Fruit fly (Drosophila melanogaster) whole organism, embryonic: ENCODE results near the gene CG11898.
A peak's percentile ranks its signal among the peaks of the same experiment; 100 is the strongest.

Experiments
- Atf-2 ChIP-seq: fragments of 200-800 bp; sonication (Bioruptor generic); optimal IDR thresholded peaks from 2 replicates; lab custom pipeline; 2016; ENCODE audit warnings: missing biosample characterization, missing genetic modification characterization
- CG10321 ChIP-seq: fragments of 200-800 bp; sonication (Bioruptor generic); IDR thresholded peaks from 2 replicates; pipeline ENCODE4 v1.3.6; 2022; ENCODE audit warnings: missing biosample characterization, missing genetic modification characterization
- CG11093 ChIP-seq: fragments of 200-800 bp; sonication (Bioruptor generic); IDR thresholded peaks from 3 replicates; pipeline ENCODE4 v1.3.6; 2022; ENCODE audit warnings: missing biosample characterization, missing genetic modification characterization
- CG13123 ChIP-seq: fragments of 200-800 bp; sonication (Bioruptor generic); optimal IDR thresholded peaks from 2 replicates; lab custom pipeline; 2016; ENCODE audit warnings: missing biosample characterization, missing genetic modification characterization
- CG13894 ChIP-seq: fragments of 200-800 bp; sonication (Bioruptor generic); optimal IDR thresholded peaks from 3 replicates; lab custom pipeline; 2018; ENCODE audit warnings: missing biosample characterization, mild to moderate bottlenecking, missing genetic modification characterization, moderate library complexity
- CG17568 ChIP-seq: fragments of 200-800 bp; sonication (Bioruptor generic); optimal IDR thresholded peaks from 2 replicates; lab custom pipeline; 2018; ENCODE audit warnings: missing biosample characterization, mild to moderate bottlenecking, missing genetic modification characterization, moderate library complexity
- CG1832 ChIP-seq: fragments of 200-800 bp; sonication (Bioruptor generic); optimal IDR thresholded peaks from 2 replicates; lab custom pipeline; 2017; ENCODE audit warnings: missing biosample characterization, mild to moderate bottlenecking, missing genetic modification characterization, inconsistent platforms
- CG18764 ChIP-seq: fragments of 200-800 bp; sonication (Bioruptor generic); optimal IDR thresholded peaks from 3 replicates; lab custom pipeline; 2016; ENCODE audit warnings: missing biosample characterization, missing genetic modification characterization
- CG34376 ChIP-seq: fragments of 200-800 bp; sonication (Bioruptor generic); optimal IDR thresholded peaks from 2 replicates; lab custom pipeline; 2018; ENCODE audit warnings: missing biosample characterization, mild to moderate bottlenecking, missing genetic modification characterization
- CG43689 ChIP-seq: fragments of 200-800 bp; sonication (Bioruptor generic); IDR thresholded peaks from 2 replicates; pipeline ENCODE4 v1.3.6; 2022; ENCODE audit warnings: missing biosample characterization, missing genetic modification characterization
- CG6175 ChIP-seq: fragments of 200-800 bp; sonication (Bioruptor generic); IDR thresholded peaks from 3 replicates; pipeline ENCODE4 v1.3.6; 2022; ENCODE audit warnings: missing biosample characterization, missing genetic modification characterization
- CG6254 ChIP-seq: fragments of 200-800 bp; sonication (Bioruptor generic); optimal IDR thresholded peaks from 3 replicates; lab custom pipeline; 2017; ENCODE audit warnings: mild to moderate bottlenecking, missing biosample characterization, missing genetic modification reagents, missing genetic modification characterization
- CG7745 ChIP-seq: fragments of 200-800 bp; sonication (Bioruptor generic); optimal IDR thresholded peaks from 2 replicates; lab custom pipeline; 2018; ENCODE audit warnings: missing biosample characterization, mild to moderate bottlenecking, missing genetic modification characterization, moderate library complexity
- Dad ChIP-seq: fragments of 200-800 bp; sonication (Bioruptor generic); optimal IDR thresholded peaks from 3 replicates; lab custom pipeline; 2016; ENCODE audit warnings: missing biosample characterization, missing genetic modification characterization
- E2f1 ChIP-seq: fragments of 200-800 bp; sonication (Bioruptor generic); IDR thresholded peaks from 2 replicates; pipeline ENCODE4 v1.3.6; 2022; ENCODE audit warnings: missing biosample characterization, missing genetic modification characterization
- E2f2 ChIP-seq: fragments of 200-800 bp; sonication (Bioruptor generic); IDR thresholded peaks from 2 replicates; pipeline ENCODE4 v1.3.6; 2022; ENCODE audit warnings: missing biosample characterization, missing genetic modification characterization
- GATAe ChIP-seq: fragments of 200-800 bp; sonication (Bioruptor generic); conservative IDR thresholded peaks from 2 replicates; pipeline ENCODE4 v1.3.6; 2022; ENCODE audit warnings: missing biosample characterization, missing genetic modification characterization
- Hand ChIP-seq: fragments of 200-800 bp; sonication (Bioruptor generic); optimal IDR thresholded peaks from 2 replicates; lab custom pipeline; 2017; ENCODE audit warnings: mild to moderate bottlenecking, missing biosample characterization, missing genetic modification reagents, missing genetic modification characterization
- Hey ChIP-seq: fragments of 200-800 bp; sonication (Bioruptor generic); optimal IDR thresholded peaks from 3 replicates; lab custom pipeline; 2018; ENCODE audit warnings: missing biosample characterization, mild to moderate bottlenecking, missing genetic modification characterization
- MTF-1 ChIP-seq: fragments of 200-800 bp; sonication (Bioruptor generic); optimal IDR thresholded peaks from 2 replicates; lab custom pipeline; 2018; ENCODE audit warnings: missing biosample characterization, mild to moderate bottlenecking, missing genetic modification characterization, borderline replicate concordance
- Neu2 ChIP-seq: fragments of 200-800 bp; sonication (Bioruptor generic); optimal IDR thresholded peaks from 3 replicates; lab custom pipeline; 2016; ENCODE audit warnings: missing biosample characterization, missing genetic modification characterization, borderline replicate concordance
- Sry-δ ChIP-seq: fragments of 200-800 bp; sonication (Bioruptor generic); optimal IDR thresholded peaks from 2 replicates; lab custom pipeline; 2016; ENCODE audit warnings: missing biosample characterization, missing genetic modification characterization
- Tbp ChIP-seq: fragments of >200 bp; optimal IDR thresholded peaks from 2 replicates; lab custom pipeline; 2018; ENCODE audit warnings: missing biosample characterization, missing genetic modification characterization
- Usf ChIP-seq: fragments of 200-800 bp; sonication (Bioruptor generic); optimal IDR thresholded peaks from 2 replicates; lab custom pipeline; 2017; ENCODE audit warnings: missing genotype, missing biosample characterization, missing genetic modification characterization
- chinmo ChIP-seq: fragments of 200-800 bp; sonication (Bioruptor generic); IDR thresholded peaks from 4 replicates; pipeline ENCODE4 v1.3.6; 2022; ENCODE audit warnings: missing biosample characterization, missing genetic modification characterization; ENCODE audit not compliant: partially characterized antibody
- crc ChIP-seq: fragments of 200-800 bp; sonication (Bioruptor generic); optimal IDR thresholded peaks from 2 replicates; lab custom pipeline; 2016; ENCODE audit warnings: missing biosample characterization, missing genetic modification characterization
- cwo ChIP-seq: fragments of 200-800 bp; sonication (Bioruptor generic); optimal IDR thresholded peaks from 3 replicates; lab custom pipeline; 2017; ENCODE audit warnings: missing biosample characterization, missing genetic modification characterization, mild to moderate bottlenecking, moderate library complexity, missing genetic modification reagents
- en ChIP-seq: fragments of 200-800 bp; sonication (Bioruptor generic); optimal IDR thresholded peaks from 2 replicates; lab custom pipeline; 2016; ENCODE audit warnings: missing biosample characterization, missing genetic modification characterization
- exex ChIP-seq: fragments of 200-800 bp; sonication (Bioruptor generic); optimal IDR thresholded peaks from 4 replicates; lab custom pipeline; 2018; ENCODE audit warnings: missing biosample characterization, mild to moderate bottlenecking, missing genetic modification characterization, moderate library complexity
- gcm2 ChIP-seq: fragments of 200-800 bp; sonication (Bioruptor generic); optimal IDR thresholded peaks from 2 replicates; lab custom pipeline; 2016; ENCODE audit warnings: missing biosample characterization, missing genetic modification characterization
- grn ChIP-seq: fragments of 200-800 bp; sonication (Bioruptor generic); optimal IDR thresholded peaks from 3 replicates; lab custom pipeline; 2017; ENCODE audit warnings: missing biosample characterization, missing genetic modification characterization
- hth ChIP-seq: fragments of >200 bp; optimal IDR thresholded peaks from 2 replicates; lab custom pipeline; 2017; ENCODE audit warnings: inconsistent platforms
- jigr1 ChIP-seq: fragments of 200-800 bp; sonication (Bioruptor generic); IDR thresholded peaks from 3 replicates; pipeline ENCODE4 v1.3.6; 2022; ENCODE audit warnings: missing biosample characterization, missing genetic modification characterization
- kah ChIP-seq: fragments of 200-800 bp; sonication (Bioruptor generic); optimal IDR thresholded peaks from 2 replicates; lab custom pipeline; 2018; ENCODE audit warnings: missing biosample characterization, mild to moderate bottlenecking, missing genetic modification characterization
- kay ChIP-seq: fragments of 200-800 bp; sonication (Bioruptor generic); optimal IDR thresholded peaks from 2 replicates; lab custom pipeline; 2016; ENCODE audit warnings: missing biosample characterization, missing genetic modification characterization
- lmd ChIP-seq: fragments of 200-800 bp; sonication (Bioruptor generic); IDR thresholded peaks from 2 replicates; pipeline ENCODE4 v1.3.6; 2022; ENCODE audit warnings: missing biosample characterization, missing genetic modification characterization
- mirr ChIP-seq: fragments of 200-800 bp; sonication (Bioruptor generic); optimal IDR thresholded peaks from 3 replicates; lab custom pipeline; 2018; ENCODE audit warnings: missing biosample characterization, mild to moderate bottlenecking, missing genetic modification characterization
- pb ChIP-seq: fragments of 200-800 bp; sonication (Bioruptor generic); optimal IDR thresholded peaks from 3 replicates; lab custom pipeline; 2016; ENCODE audit warnings: missing biosample characterization, missing genetic modification characterization
- rib ChIP-seq: fragments of 200-800 bp; sonication (Bioruptor generic); IDR thresholded peaks from 2 replicates; pipeline ENCODE4 v1.3.6; 2022; ENCODE audit warnings: missing biosample characterization, missing genetic modification characterization
- schlank ChIP-seq: fragments of 200-800 bp; sonication (Bioruptor generic); optimal IDR thresholded peaks from 2 replicates; lab custom pipeline; 2018; ENCODE audit warnings: missing biosample characterization, mild to moderate bottlenecking, missing genetic modification characterization
- sd ChIP-seq: fragments of 200-800 bp; sonication (Bioruptor generic); optimal IDR thresholded peaks from 3 replicates; lab custom pipeline; 2018; ENCODE audit warnings: missing biosample characterization, mild to moderate bottlenecking, missing genetic modification characterization, moderate library complexity
- sens ChIP-seq: fragments of 200-800 bp; sonication (Bioruptor generic); peaks from one replicate; lab custom pipeline; 2016; ENCODE audit warnings: missing biosample characterization, missing genetic modification characterization
- sug ChIP-seq: fragments of 200-800 bp; optimal IDR thresholded peaks from 2 replicates; lab custom pipeline; 2019; ENCODE audit warnings: missing biosample characterization, mild to moderate bottlenecking, missing genetic modification characterization, moderate library complexity
- trem ChIP-seq: fragments of 200-800 bp; optimal IDR thresholded peaks from 3 replicates; lab custom pipeline; 2019; ENCODE audit warnings: missing biosample characterization, mild to moderate bottlenecking, missing genetic modification characterization, moderate library complexity
- tup ChIP-seq: fragments of 200-800 bp; sonication (Bioruptor generic); optimal IDR thresholded peaks from 2 replicates; lab custom pipeline; 2016; ENCODE audit warnings: missing biosample characterization, mild to moderate bottlenecking, missing genetic modification characterization, moderate library complexity
- zfh1 ChIP-seq: fragments of 200-800 bp; sonication (Bioruptor generic); IDR thresholded peaks from 3 replicates; pipeline ENCODE4 v1.3.6; 2022; ENCODE audit warnings: missing biosample characterization, missing genetic modification characterization

Gene CG11898

dm6 chr3R:29157418-29158398 lies 7.7 kb upstream of the CG11898 start, which contains the start of gene rdog (continued):
- TF ChIP-seq Hand (GFP tag; lab: Kevin White, UChicago), result peak; percentile 73
- TF ChIP-seq Atf-2, result peak; percentile 85
- TF ChIP-seq Usf (GFP tag; lab: Kevin White, UChicago), result peak; percentile 56
- TF ChIP-seq CG1832 (GFP tag; lab: Kevin White, UChicago), result no peak
- peak; percentile 22 for TF ChIP-seq schlank (tag; lab: Kevin White, UChicago)
- TF ChIP-seq CG18764, result peak; percentile 62
- peak; percentile 63 for TF ChIP-seq en (GFP tag; lab: Kevin White, UChicago)
- TF ChIP-seq Hey (tag; lab: Kevin White, UChicago), result no peak
- TF ChIP-seq zfh1 (GFP tag; lab: Robert Waterston, UW), result peak; percentile 50; the same call in 1 of the 3 replicates
- TF ChIP-seq MTF-1 (GFP tag; lab: Kevin White, UChicago), result no peak
- TF ChIP-seq kah (GFP tag; lab: Kevin White, UChicago), result peak; percentile 59
- TF ChIP-seq Dad (GFP tag; lab: Kevin White, UChicago), result peak; percentile 41
- TF ChIP-seq kay, result peak; percentile 61
- peak; percentile 98 for TF ChIP-seq sens (GFP tag; lab: Kevin White, UChicago)
- no peak for TF ChIP-seq CG7745
- TF ChIP-seq E2f1 (GFP tag; lab: Robert Waterston, UW), result no peak; the same call in 1 of the 2 replicates
- peak; percentile 58 for TF ChIP-seq crc
- TF ChIP-seq tup, result peak; percentile 4
- peak; percentile 69 for TF ChIP-seq gcm2 (GFP tag; lab: Kevin White, UChicago)
- TF ChIP-seq pb, result peak; percentile 28
- no peak for TF ChIP-seq CG10321 (GFP tag; lab: Robert Waterston, UW)
- TF ChIP-seq jigr1 (GFP tag; lab: Robert Waterston, UW), result no peak
- TF ChIP-seq CG13894, result peak; percentile 89
- no peak for TF ChIP-seq Tbp (GFP tag; lab: Kevin White, UChicago)
- peak; percentile 43; the same call in 1 of the 2 replicates for TF ChIP-seq E2f2 (GFP tag; lab: Robert Waterston, UW)
- peak; percentile 53 for TF ChIP-seq Sry-δ (GFP tag; lab: Kevin White, UChicago)
- TF ChIP-seq CG17568 (GFP tag; lab: Kevin White, UChicago), result no peak
- TF ChIP-seq CG6254, result peak; percentile 41
- peak; percentile 27; the same call in 1 of the 2 replicates for TF ChIP-seq rib (GFP tag; lab: Robert Waterston, UW)
- TF ChIP-seq lmd (GFP tag; lab: Robert Waterston, UW), result peak; percentile 77
- TF ChIP-seq CG13123, result peak; percentile 57
- 0 out of 3 replicates have a peak, but pooled peaks have one; percentile 43 for TF ChIP-seq CG11093 (GFP tag; lab: Robert Waterston, UW)

dm6 chr3R:29158721-29159120 lies 6.7 kb upstream of the CG11898 start:
- TF ChIP-seq sd, result peak; percentile 33
- peak; percentile 92 for TF ChIP-seq exex (tag; lab: Kevin White, UChicago)
- no peak for TF ChIP-seq Neu2
- peak; percentile 95 for TF ChIP-seq cwo (GFP tag; lab: Kevin White, UChicago)
- no peak for TF ChIP-seq CG43689
- TF ChIP-seq CG6175 (GFP tag; lab: Robert Waterston, UW), result no peak
- peak; percentile 81 for TF ChIP-seq CG34376 (GFP tag; lab: Kevin White, UChicago)
- no peak for TF ChIP-seq hth (lab: Kevin White, UChicago)
- TF ChIP-seq mirr (GFP tag; lab: Kevin White, UChicago), result peak; percentile 92
- TF ChIP-seq gcm2 (GFP tag; lab: Kevin White, UChicago), result no peak
- 0 out of 4 replicates have a peak, but pooled peaks have one; percentile 8 for TF ChIP-seq chinmo
- TF ChIP-seq GATAe (GFP tag; lab: Robert Waterston, UW), result peak; percentile 35; the same call in 1 of the 2 replicates
- no peak for TF ChIP-seq trem (tag; lab: Kevin White, UChicago)
- peak; percentile 56 for TF ChIP-seq grn (GFP tag; lab: Kevin White, UChicago)
- TF ChIP-seq sug (tag; lab: Kevin White, UChicago), result peak; percentile 83
- TF ChIP-seq, all 482 proteins: peak for 9
